Worm (Caenorhabditis elegans) whole organism, midembryonic: ENCODE results near the gene hpa-1.

ENCODE experiments used
- T22C8.4 ChIP-seq: fragments of 200-800 bp; sonication (Bioruptor generic); IDR thresholded peaks from 2 replicates; pipeline ENCODE4 v1.3.6; 2022; ENCODE audit warnings: missing genetic modification characterization, missing compliant biosample characterization
- cog-1 ChIP-seq: sonication (generic microtip); optimal IDR thresholded peaks from 2 replicates; lab custom pipeline; 2016; ENCODE audit warnings: missing genetic modification characterization, missing compliant biosample characterization
- flt-1 ChIP-seq: fragments of 200-800 bp; sonication (Bioruptor generic); IDR thresholded peaks from 2 replicates; pipeline ENCODE4 v1.3.6; 2022; ENCODE audit warnings: missing genetic modification characterization, missing compliant biosample characterization
- klf-2 ChIP-seq: fragments of 200-800 bp; sonication (Bioruptor generic); conservative IDR thresholded peaks from 2 replicates; pipeline ENCODE4 v1.3.6; 2022; ENCODE audit warnings: missing genetic modification reagents, missing genetic modification characterization, missing compliant biosample characterization
- med-1 ChIP-seq: sonication (generic microtip); optimal IDR thresholded peaks from 2 replicates; lab custom pipeline; 2017; ENCODE audit warnings: missing genetic modification characterization, mild to moderate bottlenecking, missing compliant biosample characterization, antibody characterized with exemption, missing genetic modification reagents; ENCODE audit not compliant: insufficient read depth
- ref-1 ChIP-seq: fragments of 200-800 bp; sonication (Bioruptor generic); conservative IDR thresholded peaks from 2 replicates; pipeline ENCODE4 v1.3.6; 2022; ENCODE audit warnings: missing genetic modification reagents, missing genetic modification characterization, missing compliant biosample characterization
- tab-1 ChIP-seq: fragments of 200-800 bp; sonication (Bioruptor generic); IDR thresholded peaks from 2 replicates; pipeline ENCODE4 v1.3.6; 2022; ENCODE audit warnings: missing genetic modification characterization, missing compliant biosample characterization
- ztf-23 ChIP-seq: fragments of 200-800 bp; sonication (Bioruptor generic); IDR thresholded peaks from 2 replicates; pipeline ENCODE4 v1.3.6; 2022; ENCODE audit warnings: missing genetic modification reagents, missing genetic modification characterization, missing compliant biosample characterization
- ztf-29 ChIP-seq: fragments of 200-800 bp; sonication (Bioruptor generic); IDR thresholded peaks from 2 replicates; pipeline ENCODE4 v1.3.6; 2022; ENCODE audit warnings: missing genetic modification reagents, missing genetic modification characterization, missing compliant biosample characterization

Gene hpa-1

ce11 chrIV:16196717-16197116, 36.2 kb downstream of the hpa-1 start, which contains the start of gene Y7A9A.1:
Gene Y7A9A.1, plus strand, starts transcription at chrIV:16197017.
- TF ChIP-seq ztf-29 (GFP tag; lab: Robert Waterston, UW) (no peak), klf-2 (GFP tag; lab: Robert Waterston, UW) (no peak), cog-1 (no peak), tab-1 (no peak), med-1 (GFP tag; lab: Kevin White, UChicago) (no peak), flt-1 (GFP tag; lab: Robert Waterston, UW) (no peak)

- TF ChIP-seq cog-1 (no peak), ztf-29 (GFP tag; lab: Robert Waterston, UW) (no peak), ztf-23 (GFP tag; lab: Robert Waterston, UW) (no peak), flt-1 (GFP tag; lab: Robert Waterston, UW) (no peak), tab-1 (no peak), med-1 (GFP tag; lab: Kevin White, UChicago) (no peak)
Measured at ce11 chrIV:16192754-16193153, 40.2 kb downstream of the hpa-1 start.

- TF ChIP-seq tab-1 (no peak), T22C8.4 (GFP tag; lab: Robert Waterston, UW) (no peak), klf-2 (GFP tag; lab: Robert Waterston, UW) (no peak), ztf-29 (GFP tag; lab: Robert Waterston, UW) (no peak), ref-1 (GFP tag; lab: Robert Waterston, UW) (no peak), cog-1 (no peak), flt-1 (GFP tag; lab: Robert Waterston, UW) (no peak), med-1 (GFP tag; lab: Kevin White, UChicago) (no peak), ztf-23 (GFP tag; lab: Robert Waterston, UW) (no peak)
Measured at ce11 chrIV:16191597-16191996, 41.3 kb downstream of the hpa-1 start.

- TF ChIP-seq flt-1 (GFP tag; lab: Robert Waterston, UW) (no peak), tab-1 (no peak), ztf-23 (GFP tag; lab: Robert Waterston, UW) (no peak), ztf-29 (GFP tag; lab: Robert Waterston, UW) (no peak), cog-1 (no peak), klf-2 (GFP tag; lab: Robert Waterston, UW) (no peak), med-1 (GFP tag; lab: Kevin White, UChicago) (no peak), ref-1 (GFP tag; lab: Robert Waterston, UW) (no peak), T22C8.4 (GFP tag; lab: Robert Waterston, UW) (no peak)
Measured at ce11 chrIV:16186008-16186407, 46.9 kb downstream of the hpa-1 start.

- TF ChIP-seq ztf-29 (GFP tag; lab: Robert Waterston, UW), result no peak
- TF ChIP-seq flt-1 (GFP tag; lab: Robert Waterston, UW), result no peak
- TF ChIP-seq cog-1, result no peak
- no peak for TF ChIP-seq tab-1
- TF ChIP-seq T22C8.4 (GFP tag; lab: Robert Waterston, UW), result no peak
- TF ChIP-seq klf-2 (GFP tag; lab: Robert Waterston, UW), result no peak
- TF ChIP-seq med-1 (GFP tag; lab: Kevin White, UChicago), result no peak
- no peak for TF ChIP-seq ref-1 (GFP tag; lab: Robert Waterston, UW)
- no peak for TF ChIP-seq ztf-23 (GFP tag; lab: Robert Waterston, UW)
Measured at ce11 chrIV:16184521-16184920, 48.4 kb downstream of the hpa-1 start, which contains the start of gene Y105C5B.1413. Gene Y105C5B.1413, minus strand, starts transcription at chrIV:16184621.

- TF ChIP-seq cog-1 (no peak), flt-1 (GFP tag; lab: Robert Waterston, UW) (no peak), med-1 (GFP tag; lab: Kevin White, UChicago) (no peak), ref-1 (GFP tag; lab: Robert Waterston, UW) (no peak)
Measured at ce11 chrIV:16180898-16181482, 51.9 kb downstream of the hpa-1 start.
